Worm (Caenorhabditis elegans): ENCODE data around the gene K02C4.3.

DNA sequence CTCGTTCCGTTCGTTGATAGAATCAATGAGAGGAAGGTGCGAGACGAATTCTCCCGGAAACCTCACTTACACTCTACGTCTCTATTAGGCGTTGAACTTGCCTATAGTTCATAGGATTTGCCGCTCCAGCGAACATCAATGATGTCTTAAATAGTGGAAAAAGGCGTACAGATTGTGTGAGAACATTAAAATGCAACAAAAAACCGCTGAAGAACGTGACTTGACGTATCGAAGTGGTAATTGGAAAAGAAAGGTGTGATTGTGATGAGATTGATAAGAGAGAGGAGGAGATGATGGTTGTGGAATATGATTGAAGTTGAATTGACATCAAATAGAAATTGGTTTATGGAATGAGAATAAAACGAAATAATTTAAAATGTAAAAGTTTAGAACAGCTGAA, 52.6 kb downstream of the K02C4.3 start:
- TF ChIP-seq nhr-12 (tag; optimal IDR thresholded peaks at IDR 0.05): no peak
- no peak for TF ChIP-seq unc-39 (tag; optimal IDR thresholded peaks at IDR 0.05)
- no peak for TF ChIP-seq snpc-4 (tag; optimal IDR thresholded peaks at IDR 0.05)
- no peak for TF ChIP-seq M03D4.4 (tag; optimal IDR thresholded peaks at IDR 0.05)

Data from whole organism, mixed stage, embryonic.